Fruit fly (Drosophila melanogaster) whole organism, embryonic: ENCODE measurements around the gene NijC.

Source experiments
- CG1024 ChIP-seq: fragments of 200-800 bp; sonication (Bioruptor generic); IDR thresholded peaks from 2 replicates; pipeline ENCODE4 v1.3.6; 2022; ENCODE audit warnings: missing biosample characterization, missing genetic modification characterization
- CG10462 ChIP-seq: fragments of 200-800 bp; sonication (Bioruptor generic); optimal IDR thresholded peaks from 2 replicates; lab custom pipeline; 2016; ENCODE audit warnings: missing biosample characterization, missing genetic modification characterization
- CG11456 ChIP-seq: fragments of 200-800 bp; sonication (Bioruptor generic); IDR thresholded peaks from 3 replicates; pipeline ENCODE4 v1.3.6; 2022; ENCODE audit warnings: missing biosample characterization, missing genetic modification characterization
- CG12071 ChIP-seq: fragments of 200-800 bp; sonication (Bioruptor generic); optimal IDR thresholded peaks from 3 replicates; lab custom pipeline; 2018; ENCODE audit warnings: missing biosample characterization, mild to moderate bottlenecking, missing genetic modification characterization
- CG12104 ChIP-seq: fragments of 200-800 bp; sonication (Bioruptor generic); optimal IDR thresholded peaks from 3 replicates; lab custom pipeline; 2016; ENCODE audit warnings: missing biosample characterization, missing genetic modification characterization
- CG12155 ChIP-seq: fragments of 200-800 bp; sonication (Bioruptor generic); optimal IDR thresholded peaks from 3 replicates; lab custom pipeline; 2016; ENCODE audit warnings: missing biosample characterization, missing genetic modification characterization
- CG13624 ChIP-seq: fragments of 200-800 bp; sonication (Bioruptor generic); optimal IDR thresholded peaks from 2 replicates; lab custom pipeline; 2016; ENCODE audit warnings: missing biosample characterization, missing genetic modification characterization
- CG14050 ChIP-seq: fragments of 200-800 bp; sonication (Bioruptor generic); IDR thresholded peaks from 3 replicates; pipeline ENCODE4 v1.3.6; 2022; ENCODE audit warnings: missing biosample characterization, missing genetic modification characterization
- CG14441 ChIP-seq: fragments of 200-800 bp; sonication (Bioruptor generic); IDR thresholded peaks from 2 replicates; pipeline ENCODE4 v1.3.6; 2022; ENCODE audit warnings: missing biosample characterization, missing genetic modification characterization
- CG15696 ChIP-seq: fragments of 200-800 bp; sonication (Bioruptor generic); optimal IDR thresholded peaks from 2 replicates; lab custom pipeline; 2019; ENCODE audit warnings: missing biosample characterization, mild to moderate bottlenecking, missing genetic modification characterization, moderate library complexity
- CG16779 ChIP-seq: fragments of 200-800 bp; sonication (Bioruptor generic); IDR thresholded peaks from 2 replicates; pipeline ENCODE4 v1.3.6; 2022; ENCODE audit warnings: missing biosample characterization, missing genetic modification characterization
- CG30020 ChIP-seq: fragments of 200-800 bp; optimal IDR thresholded peaks from 2 replicates; lab custom pipeline; 2019; ENCODE audit warnings: missing biosample characterization, mild to moderate bottlenecking, missing genetic modification characterization, moderate library complexity
- CG7556 ChIP-seq: fragments of 200-800 bp; sonication (Bioruptor generic); optimal IDR thresholded peaks from 2 replicates; lab custom pipeline; 2017; ENCODE audit warnings: missing biosample characterization, mild to moderate bottlenecking, missing genetic modification characterization
- CG7786 ChIP-seq: fragments of 200-800 bp; sonication (Bioruptor generic); optimal IDR thresholded peaks from 2 replicates; lab custom pipeline; 2016; ENCODE audit warnings: missing biosample characterization, missing genetic modification characterization
- CG7928 ChIP-seq: fragments of 200-800 bp; sonication (Bioruptor generic); optimal IDR thresholded peaks from 2 replicates; lab custom pipeline; 2017; ENCODE audit warnings: missing biosample characterization, mild to moderate bottlenecking, missing genetic modification characterization
- CG8388 ChIP-seq: fragments of 200-800 bp; sonication (Bioruptor generic); optimal IDR thresholded peaks from 2 replicates; lab custom pipeline; 2019; ENCODE audit warnings: missing biosample characterization, mild to moderate bottlenecking, missing genetic modification characterization, moderate library complexity
- CG9817 ChIP-seq: fragments of 200-800 bp; sonication (Bioruptor generic); optimal IDR thresholded peaks from 2 replicates; lab custom pipeline; 2018; ENCODE audit warnings: missing biosample characterization, mild to moderate bottlenecking, missing genetic modification characterization, moderate library complexity
- CG9932 ChIP-seq: fragments of 200-800 bp; sonication (Bioruptor generic); IDR thresholded peaks from 2 replicates; pipeline ENCODE4 v1.3.6; 2022; ENCODE audit warnings: missing biosample characterization, missing genetic modification characterization
- Elba2 ChIP-seq: fragments of 200-800 bp; sonication (Bioruptor generic); optimal IDR thresholded peaks from 3 replicates; lab custom pipeline; 2016; ENCODE audit warnings: missing biosample characterization, missing genetic modification characterization
- H15 ChIP-seq: fragments of 200-800 bp; sonication (Bioruptor generic); IDR thresholded peaks from 3 replicates; pipeline ENCODE4 v1.3.6; 2022; ENCODE audit warnings: missing biosample characterization, missing genetic modification characterization
- Hey ChIP-seq: fragments of 200-800 bp; sonication (Bioruptor generic); optimal IDR thresholded peaks from 3 replicates; lab custom pipeline; 2018; ENCODE audit warnings: missing biosample characterization, mild to moderate bottlenecking, missing genetic modification characterization
- Hr39 ChIP-seq: fragments of >200 bp; optimal IDR thresholded peaks from 2 replicates; lab custom pipeline; 2017
- Mrtf ChIP-seq: fragments of 200-800 bp; sonication (Bioruptor generic); IDR thresholded peaks from 3 replicates; pipeline ENCODE4 v1.3.6; 2022; ENCODE audit warnings: missing biosample characterization, missing genetic modification characterization
- NC2β ChIP-seq: fragments of 200-800 bp; sonication (Bioruptor generic); optimal IDR thresholded peaks from 2 replicates; lab custom pipeline; 2016; ENCODE audit warnings: missing biosample characterization, missing genetic modification characterization
- Oli ChIP-seq: fragments of 200-800 bp; sonication (Bioruptor generic); optimal IDR thresholded peaks from 2 replicates; lab custom pipeline; 2018; ENCODE audit warnings: missing biosample characterization, mild to moderate bottlenecking, missing genetic modification characterization, moderate library complexity
- Rfx ChIP-seq: fragments of 200-800 bp; sonication (Bioruptor generic); IDR thresholded peaks from 2 replicates; pipeline ENCODE4 v1.3.6; 2022; ENCODE audit warnings: missing biosample characterization, missing genetic modification characterization
- Trl ChIP-seq, 3 experiments: fragments of >200 bp in 2 of 3; fragments of 200-800 bp in 1 of 3; sonication (Bioruptor generic) in 1 of 3; optimal IDR thresholded peaks; 2 replicates in 1 of 3; 3 replicates in 2 of 3; lab custom pipeline; 2016 to 2017; ENCODE audit warnings: missing biosample characterization in 1 of 3, missing genetic modification characterization in 1 of 3
- YL-1 ChIP-seq: fragments of 200-800 bp; sonication (Bioruptor generic); optimal IDR thresholded peaks from 3 replicates; lab custom pipeline; 2017; ENCODE audit warnings: missing biosample characterization, mild to moderate bottlenecking, missing genetic modification characterization
- abd-A ChIP-seq: fragments of 200-800 bp; sonication (Bioruptor generic); optimal IDR thresholded peaks from 3 replicates; lab custom pipeline; 2019; ENCODE audit warnings: missing biosample characterization, mild to moderate bottlenecking, missing genetic modification characterization, moderate library complexity
- ato ChIP-seq: fragments of 200-800 bp; sonication (Bioruptor generic); IDR thresholded peaks from 2 replicates; pipeline ENCODE4 v1.3.6; 2022; ENCODE audit warnings: missing biosample characterization, missing genetic modification characterization; ENCODE audit not compliant: partially characterized antibody
- bab2 ChIP-seq: fragments of 200-800 bp; sonication (Bioruptor generic); optimal IDR thresholded peaks from 2 replicates; lab custom pipeline; 2016; ENCODE audit warnings: missing biosample characterization, missing genetic modification characterization
- br ChIP-seq: fragments of >200 bp; optimal IDR thresholded peaks from 2 replicates; lab custom pipeline; 2017
- btn ChIP-seq: fragments of 200-800 bp; sonication (Bioruptor generic); optimal IDR thresholded peaks from 2 replicates; lab custom pipeline; 2016; ENCODE audit warnings: missing biosample characterization, missing genetic modification characterization
- cato ChIP-seq: fragments of 200-800 bp; sonication (Bioruptor generic); optimal IDR thresholded peaks from 2 replicates; lab custom pipeline; 2016; ENCODE audit warnings: missing biosample characterization, missing genetic modification characterization, borderline replicate concordance
- dmrt99B ChIP-seq: fragments of 200-800 bp; sonication (Bioruptor generic); optimal IDR thresholded peaks from 2 replicates; lab custom pipeline; 2018; ENCODE audit warnings: missing biosample characterization, mild to moderate bottlenecking, missing genetic modification characterization, moderate library complexity
- dpn ChIP-seq, 2 experiments: fragments of 200-800 bp; sonication (Bioruptor generic); optimal IDR thresholded peaks; 3 replicates each; lab custom pipeline; 2016; ENCODE audit warnings: missing biosample characterization in 2 of 2, missing genetic modification characterization in 2 of 2
- eve ChIP-seq, 2 experiments: fragments of >200 bp; optimal IDR thresholded peaks; 2 replicates each; lab custom pipeline; 2017; ENCODE audit warnings: missing biosample characterization in 2 of 2, missing genetic modification characterization in 2 of 2
- fd64A ChIP-seq: fragments of 200-800 bp; sonication (Bioruptor generic); optimal IDR thresholded peaks from 3 replicates; lab custom pipeline; 2018; ENCODE audit warnings: missing biosample characterization, mild to moderate bottlenecking, missing genetic modification characterization
- fd96Cb ChIP-seq: fragments of 200-800 bp; sonication (Bioruptor generic); optimal IDR thresholded peaks from 2 replicates; lab custom pipeline; 2018; ENCODE audit warnings: missing biosample characterization, mild to moderate bottlenecking, missing genetic modification characterization, moderate library complexity
- gcm2 ChIP-seq: fragments of 200-800 bp; sonication (Bioruptor generic); optimal IDR thresholded peaks from 2 replicates; lab custom pipeline; 2016; ENCODE audit warnings: missing biosample characterization, missing genetic modification characterization
- gfzf ChIP-seq: fragments of 200-800 bp; sonication (Bioruptor generic); optimal IDR thresholded peaks from 2 replicates; lab custom pipeline; 2016; ENCODE audit warnings: missing biosample characterization, mild to moderate bottlenecking, missing genetic modification characterization, moderate library complexity
- grau ChIP-seq: fragments of 200-800 bp; optimal IDR thresholded peaks from 3 replicates; lab custom pipeline; 2019; ENCODE audit warnings: missing biosample characterization, mild to moderate bottlenecking, missing genetic modification characterization, moderate library complexity
- lola ChIP-seq, 3 experiments: fragments of >200 bp in 2 of 3; fragments of 200-800 bp in 1 of 3; sonication (Bioruptor generic) in 1 of 3; optimal IDR thresholded peaks; 2 replicates each; lab custom pipeline; 2017 to 2019; ENCODE audit warnings: missing biosample characterization in 3 of 3, missing genetic modification characterization in 3 of 3, mild to moderate bottlenecking in 1 of 3, moderate library complexity in 1 of 3
- nerfin-2 ChIP-seq: fragments of 200-800 bp; sonication (Bioruptor generic); IDR thresholded peaks from 2 replicates; pipeline ENCODE4 v1.3.6; 2022; ENCODE audit warnings: missing biosample characterization, missing genetic modification characterization; ENCODE audit not compliant: partially characterized antibody
- oc ChIP-seq: fragments of 200-800 bp; sonication (Bioruptor generic); optimal IDR thresholded peaks from 2 replicates; lab custom pipeline; 2018; ENCODE audit warnings: missing biosample characterization, mild to moderate bottlenecking, missing genetic modification characterization, moderate library complexity
- onecut ChIP-seq: fragments of 200-800 bp; sonication (Bioruptor generic); IDR thresholded peaks from 2 replicates; pipeline ENCODE4 v1.3.6; 2022; ENCODE audit warnings: missing biosample characterization, missing genetic modification characterization
- p53 ChIP-seq: fragments of 200-800 bp; sonication (Bioruptor generic); optimal IDR thresholded peaks from 2 replicates; lab custom pipeline; 2016; ENCODE audit warnings: missing biosample characterization, missing genetic modification characterization
- pum ChIP-seq: fragments of 200-800 bp; sonication (Bioruptor generic); optimal IDR thresholded peaks from 2 replicates; lab custom pipeline; 2016; ENCODE audit warnings: missing biosample characterization, missing genetic modification characterization
- stc ChIP-seq: fragments of 200-800 bp; sonication (Bioruptor generic); IDR thresholded peaks from 2 replicates; pipeline ENCODE4 v1.3.6; 2022; ENCODE audit warnings: missing biosample characterization, missing genetic modification characterization
- tna ChIP-seq: fragments of 200-800 bp; sonication (Bioruptor generic); IDR thresholded peaks from 2 replicates; pipeline ENCODE4 v1.3.6; 2022; ENCODE audit warnings: missing biosample characterization, missing genetic modification characterization; ENCODE audit not compliant: partially characterized antibody

NijC gene

DNA sequence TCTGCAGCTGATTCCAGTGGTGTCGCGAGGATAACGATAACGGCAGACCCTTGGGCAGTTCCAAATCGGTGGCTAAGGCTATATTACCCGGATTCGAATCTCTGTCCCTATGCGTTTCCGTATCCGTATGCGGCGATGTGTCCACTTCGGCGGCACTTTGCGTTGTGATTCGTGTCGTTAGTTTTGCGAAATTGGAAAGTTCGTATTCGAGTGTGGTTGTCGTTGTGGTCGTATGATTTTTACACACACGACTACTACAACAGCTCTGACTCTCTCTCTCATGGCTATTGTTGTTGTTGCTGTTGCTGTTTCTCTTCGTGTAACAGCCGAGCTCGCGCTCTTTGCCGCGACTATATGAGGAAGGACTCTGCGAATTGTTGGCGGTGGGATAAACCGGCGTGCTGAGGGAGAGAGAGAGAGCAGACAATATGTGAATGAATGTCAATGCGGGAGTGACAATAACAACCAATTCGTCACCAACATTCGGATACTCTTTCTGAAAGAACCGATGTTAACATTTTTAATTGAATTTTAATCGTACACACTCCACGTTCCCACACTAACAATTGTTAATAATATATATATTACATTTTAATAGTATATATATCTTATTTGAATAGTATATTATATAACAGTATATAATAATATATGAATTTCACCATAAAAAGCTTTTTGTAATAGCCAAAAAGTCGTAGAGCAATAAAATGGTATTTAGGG is 24.9 kb downstream of the NijC start (continued):
- TF ChIP-seq CG7556 (GFP tag; lab: Kevin White, UChicago) (peak; percentile 50), CG1024 (GFP tag; lab: Robert Waterston, UW) (no peak), CG14441 (GFP tag; lab: Robert Waterston, UW) (no peak), eve (GFP tag; optimal IDR thresholded peaks at IDR 0.05; lab: Kevin White, UChicago) (no peak), CG11456 (GFP tag; lab: Robert Waterston, UW) (no peak), CG14050 (GFP tag; lab: Robert Waterston, UW) (no peak), br (no peak), btn (no peak), Hr39 (lab: Kevin White, UChicago) (no peak), CG16779 (GFP tag; lab: Robert Waterston, UW) (no peak), CG12155 (GFP tag; lab: Kevin White, UChicago) (no peak), abd-A (peak; percentile 59), CG9932 (GFP tag; lab: Robert Waterston, UW) (no peak), CG13624 (GFP tag; lab: Kevin White, UChicago) (no peak), YL-1 (no peak), tna (GFP tag; lab: Robert Waterston, UW) (peak; percentile 49; the same call in 1 of the 2 replicates), H15 (GFP tag; lab: Robert Waterston, UW) (no peak), nerfin-2 (GFP tag; lab: Robert Waterston, UW) (no peak), CG12071 (GFP tag; lab: Kevin White, UChicago) (no peak), CG8388 (GFP tag; lab: Kevin White, UChicago) (no peak), lola (GFP tag; optimal IDR thresholded peaks at IDR 0.05; lab: Kevin White, UChicago) (peak in 1 of 3 experiments; percentile 12), dmrt99B (tag; lab: Kevin White, UChicago) (peak; percentile 57), Rfx (GFP tag; lab: Robert Waterston, UW) (no peak), cato (no peak), stc (GFP tag; lab: Robert Waterston, UW) (peak; percentile 30; the same call in 1 of the 2 replicates), oc (no peak), fd64A (GFP tag; lab: Kevin White, UChicago) (no peak), Trl (optimal IDR thresholded peaks at IDR 0.05; lab: Kevin White, UChicago) (peak; percentile 71 to 90), Trl (GFP tag; optimal IDR thresholded peaks at IDR 0.05; lab: Kevin White, UChicago) (no peak), Elba2 (GFP tag; lab: Kevin White, UChicago) (no peak), NC2β (GFP tag; lab: Kevin White, UChicago) (no peak), Oli (tag; lab: Kevin White, UChicago) (peak; percentile 36), gcm2 (GFP tag; lab: Kevin White, UChicago) (no peak), CG12104 (GFP tag; lab: Kevin White, UChicago) (peak; percentile 13), onecut (GFP tag; lab: Robert Waterston, UW) (no peak; the same call in 1 of the 2 replicates), grau (tag; lab: Kevin White, UChicago) (peak; percentile 43), pum (GFP tag; lab: Kevin White, UChicago) (no peak), CG30020 (tag; lab: Kevin White, UChicago) (no peak), CG7928 (GFP tag; lab: Kevin White, UChicago) (no peak), CG15696 (no peak), gfzf (no peak), CG9817 (tag; lab: Kevin White, UChicago) (no peak), fd96Cb (tag; lab: Kevin White, UChicago) (peak; percentile 32), CG7786 (GFP tag; lab: Kevin White, UChicago) (no peak), p53 (GFP tag; lab: Kevin White, UChicago) (no peak), dpn (GFP tag; optimal IDR thresholded peaks at IDR 0.05; lab: Kevin White, UChicago) (peak; percentile 18 to 31), bab2 (GFP tag; lab: Kevin White, UChicago) (no peak), CG10462 (GFP tag; lab: Kevin White, UChicago) (no peak), ato (GFP tag; lab: Robert Waterston, UW) (peak; percentile 37; the same call in 1 of the 2 replicates), Mrtf (GFP tag; lab: Robert Waterston, UW) (no peak), Hey (tag; lab: Kevin White, UChicago) (no peak)
